Worm (Caenorhabditis elegans): Measurements from ENCODE around the gene C27D8.2.

- no peak for TF ChIP-seq flt-1 (GFP tag; IDR thresholded peaks at IDR 0.05)
- TF ChIP-seq ref-1 (GFP tag; conservative IDR thresholded peaks at IDR 0.05) = no peak
- no peak for TF ChIP-seq tab-1 (GFP tag; IDR thresholded peaks at IDR 0.05)
- no peak for TF ChIP-seq cog-1 (tag; optimal IDR thresholded peaks at IDR 0.05)
- no peak for TF ChIP-seq T22C8.4 (GFP tag; IDR thresholded peaks at IDR 0.05)
- no peak for TF ChIP-seq ztf-29 (GFP tag; IDR thresholded peaks at IDR 0.05)
Measured at ce11 chrIV:12711644-12712043, 627 bp downstream of the C27D8.2 start, which contains the start of gene C27D8.3.

Data from whole organism, midembryonic.